Worm (Caenorhabditis elegans): Measurements from ENCODE around the gene pat-3.

Gene pat-3

ce11 chrIII:3921646-3922328, 7.8 kb upstream of the pat-3 start, which contains the start of the genes metl-6 and nit-1 (continued):
- TF ChIP-seq unc-55 (GFP tag; optimal IDR thresholded peaks at IDR 0.05): peak; percentile 37
- no peak for TF ChIP-seq zag-1 (tag; optimal IDR thresholded peaks at IDR 0.05)
- TF ChIP-seq mdl-1 (tag; optimal IDR thresholded peaks at IDR 0.05): no peak
- TF ChIP-seq R02D3.7 (tag; optimal IDR thresholded peaks at IDR 0.05): no peak
- TF ChIP-seq C34F6.9 (tag; optimal IDR thresholded peaks at IDR 0.05): no peak
- TF ChIP-seq egl-27 (tag; optimal IDR thresholded peaks at IDR 0.05): no peak
- TF ChIP-seq mbf-1 (tag; optimal IDR thresholded peaks at IDR 0.05): no peak
- no peak for TF ChIP-seq ceh-16 (tag; optimal IDR thresholded peaks at IDR 0.05)
- no peak for TF ChIP-seq nhr-12 (tag; optimal IDR thresholded peaks at IDR 0.05)
- TF ChIP-seq ZK546.5 (tag; optimal IDR thresholded peaks at IDR 0.05): no peak
- TF ChIP-seq F13H6.1 (tag; optimal IDR thresholded peaks at IDR 0.05): no peak
- TF ChIP-seq ztf-1 (GFP tag; conservative IDR thresholded peaks at IDR 0.05): no peak
- TF ChIP-seq alr-1 (tag; optimal IDR thresholded peaks at IDR 0.05): no peak
- no peak for TF ChIP-seq sem-4 (tag; optimal IDR thresholded peaks at IDR 0.05)
- TF ChIP-seq nhr-21 (tag; optimal IDR thresholded peaks at IDR 0.05): peak; percentile 8
- no peak for TF ChIP-seq lin-13 (GFP tag; optimal IDR thresholded peaks at IDR 0.05)
- TF ChIP-seq sma-3 (GFP tag; optimal IDR thresholded peaks at IDR 0.05): no peak
- TF ChIP-seq Y55F3AM.14 (GFP tag; optimal IDR thresholded peaks at IDR 0.05): no peak
- no peak for TF ChIP-seq nhr-23 (tag; optimal IDR thresholded peaks at IDR 0.05)

DNA sequence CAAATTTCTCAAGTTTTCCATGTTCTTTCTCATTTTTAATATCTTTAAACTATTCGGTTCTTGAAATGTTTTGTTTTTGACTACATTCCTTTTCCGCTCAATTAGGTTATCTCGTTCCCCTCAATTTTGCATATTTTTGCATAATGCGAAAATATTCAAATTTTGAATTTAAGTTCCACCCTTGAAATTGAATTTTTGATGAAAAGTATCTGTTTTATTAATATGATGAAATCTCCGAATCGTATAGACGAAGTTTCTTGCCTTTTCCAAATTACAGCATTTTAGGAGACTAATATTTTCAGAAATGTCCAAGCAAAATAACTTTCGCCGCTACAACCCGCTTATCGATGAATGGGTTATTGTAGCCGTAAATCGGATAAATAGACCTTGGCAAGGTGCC, 4.6 kb upstream of the pat-3 start, which contains the start of gene ZK1058.3:
ZK1058.3 (plus strand) TSS at position 301 of the 400 bp plus-strand sequence.
- TF ChIP-seq elt-3 (tag; optimal IDR thresholded peaks at IDR 0.05) (no peak), Y55F3AM.14 (GFP tag; optimal IDR thresholded peaks at IDR 0.05) (no peak), zag-1 (tag; optimal IDR thresholded peaks at IDR 0.05) (no peak), ama-1 (optimal IDR thresholded peaks at IDR 0.05) (no peak), sem-4 (tag; optimal IDR thresholded peaks at IDR 0.05) (no peak), fos-1 (tag; optimal IDR thresholded peaks at IDR 0.05) (no peak), sma-3 (GFP tag; optimal IDR thresholded peaks at IDR 0.05) (no peak), nhr-12 (tag; optimal IDR thresholded peaks at IDR 0.05) (no peak), alr-1 (tag; optimal IDR thresholded peaks at IDR 0.05) (no peak), nhr-237 (tag; optimal IDR thresholded peaks at IDR 0.05) (no peak), nhr-6 (tag; optimal IDR thresholded peaks at IDR 0.05) (no peak), ceh-82 (tag; optimal IDR thresholded peaks at IDR 0.05) (no peak), unc-62 (GFP tag; optimal IDR thresholded peaks at IDR 0.05) (no peak), mbf-1 (tag; optimal IDR thresholded peaks at IDR 0.05) (no peak), blmp-1 (tag; optimal IDR thresholded peaks at IDR 0.05; ENCODE audit: insufficient read depth) (no peak), lin-13 (GFP tag; optimal IDR thresholded peaks at IDR 0.05) (no peak)

DNA sequence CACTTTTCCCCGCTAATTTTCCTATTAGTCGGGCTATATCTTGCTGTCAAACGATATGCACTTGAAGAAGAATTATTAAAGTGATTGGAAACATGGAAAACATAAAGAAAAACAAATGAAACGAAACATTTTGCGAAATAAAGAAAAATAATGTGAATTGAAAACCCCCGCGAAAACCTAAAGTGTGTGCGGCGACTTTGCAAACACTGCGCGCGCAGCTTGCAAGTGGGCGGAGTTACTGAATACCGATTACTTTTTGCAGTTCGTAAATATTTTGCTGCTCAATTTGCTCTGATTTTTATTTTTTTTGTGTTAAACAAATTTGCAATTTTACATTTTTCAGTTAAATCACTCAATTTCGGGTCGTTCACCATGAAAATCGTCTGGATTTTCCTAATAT, 2.7 kb upstream of the pat-3 start, which contains the start of gene ccdc-47:
ccdc-47 (plus strand) TSS at position 344 of the 400 bp plus-strand sequence.
- TF ChIP-seq nhr-129 (tag; optimal IDR thresholded peaks at IDR 0.05): peak; percentile 62
- TF ChIP-seq dmd-4 (tag; optimal IDR thresholded peaks at IDR 0.05): no peak
- TF ChIP-seq C34F6.9 (tag; optimal IDR thresholded peaks at IDR 0.05): peak; percentile 69
- peak; percentile 71 for TF ChIP-seq sma-9 (GFP tag; optimal IDR thresholded peaks at IDR 0.05)
- TF ChIP-seq sma-9 (tag; optimal IDR thresholded peaks at IDR 0.05): no peak
- no peak for TF ChIP-seq nhr-11 (tag; optimal IDR thresholded peaks at IDR 0.05)
- TF ChIP-seq mdl-1 (tag; optimal IDR thresholded peaks at IDR 0.05): no peak
- peak; percentile 55 for TF ChIP-seq F13H6.1 (tag; optimal IDR thresholded peaks at IDR 0.05)
- TF ChIP-seq sma-3 (GFP tag; optimal IDR thresholded peaks at IDR 0.05): peak; percentile 48
- no peak for TF ChIP-seq egl-27 (tag; optimal IDR thresholded peaks at IDR 0.05)
- peak; percentile 62 for TF ChIP-seq skn-1 (tag; optimal IDR thresholded peaks at IDR 0.05)
- TF ChIP-seq crh-2 (tag; optimal IDR thresholded peaks at IDR 0.05): peak; percentile 49
- TF ChIP-seq sem-4 (tag; optimal IDR thresholded peaks at IDR 0.05): peak; percentile 41
- peak; percentile 14 for TF ChIP-seq nhr-25 (tag; optimal IDR thresholded peaks at IDR 0.05)
- TF ChIP-seq ama-1 (optimal IDR thresholded peaks at IDR 0.05): no peak
- TF ChIP-seq fos-1 (tag; optimal IDR thresholded peaks at IDR 0.05): peak; percentile 47
- peak; percentile 49 for TF ChIP-seq lin-13 (GFP tag; optimal IDR thresholded peaks at IDR 0.05)
- peak; percentile 72 for TF ChIP-seq unc-55 (GFP tag; optimal IDR thresholded peaks at IDR 0.05)
- TF ChIP-seq lin-11 (tag; optimal IDR thresholded peaks at IDR 0.05): peak; percentile 84
- peak; percentile 2 for TF ChIP-seq snpc-4 (tag; optimal IDR thresholded peaks at IDR 0.05)
- TF ChIP-seq mab-5 (tag; optimal IDR thresholded peaks at IDR 0.05): peak; percentile 34
- TF ChIP-seq ztf-4 (tag; optimal IDR thresholded peaks at IDR 0.05): peak; percentile 55
- TF ChIP-seq gmeb-1 (tag; optimal IDR thresholded peaks at IDR 0.05): peak; percentile 80
- peak; percentile 3 to 68 for TF ChIP-seq lsy-2 (tag; optimal IDR thresholded peaks at IDR 0.05)
- TF ChIP-seq elt-1 (tag; optimal IDR thresholded peaks at IDR 0.05): no peak

Measured in whole organism, L2 larva.